Fruit fly (Drosophila melanogaster) whole organism, embryonic: Measurements from ENCODE around the gene CG13482.
A peak's percentile ranks its signal among the peaks of the same experiment; 100 is the strongest.

Experiments used
- Ada2b ChIP-seq: fragments of 200-800 bp; sonication (Bioruptor generic); IDR thresholded peaks from 2 replicates; pipeline ENCODE4 v1.3.6; 2022; ENCODE audit warnings: missing biosample characterization, missing genetic modification characterization
- Antp ChIP-seq: fragments of 200-800 bp; sonication (Bioruptor generic); optimal IDR thresholded peaks from 3 replicates; lab custom pipeline; 2016; ENCODE audit warnings: missing biosample characterization, missing genetic modification characterization
- Atf6 ChIP-seq: fragments of 200-800 bp; sonication (Bioruptor generic); IDR thresholded peaks from 2 replicates; pipeline ENCODE4 v1.3.6; 2022; ENCODE audit warnings: missing biosample characterization, missing genetic modification characterization
- B-H1 ChIP-seq: fragments of 200-800 bp; sonication (Bioruptor generic); IDR thresholded peaks from 3 replicates; pipeline ENCODE4 v1.3.6; 2022; ENCODE audit warnings: missing biosample characterization, missing genetic modification characterization
- BEAF-32 ChIP-seq: fragments of 200-800 bp; sonication (Bioruptor generic); optimal IDR thresholded peaks from 3 replicates; lab custom pipeline; 2017; ENCODE audit warnings: missing biosample characterization, missing genetic modification characterization, mild to moderate bottlenecking, moderate library complexity, missing genetic modification reagents
- CG1024 ChIP-seq: fragments of 200-800 bp; sonication (Bioruptor generic); IDR thresholded peaks from 2 replicates; pipeline ENCODE4 v1.3.6; 2022; ENCODE audit warnings: missing biosample characterization, missing genetic modification characterization
- CG10543 ChIP-seq: fragments of 200-800 bp; sonication (Bioruptor generic); optimal IDR thresholded peaks from 3 replicates; lab custom pipeline; 2017; ENCODE audit warnings: missing biosample characterization, mild to moderate bottlenecking, missing genetic modification characterization, moderate library complexity
- CG11456 ChIP-seq: fragments of 200-800 bp; sonication (Bioruptor generic); IDR thresholded peaks from 3 replicates; pipeline ENCODE4 v1.3.6; 2022; ENCODE audit warnings: missing biosample characterization, missing genetic modification characterization
- CG16779 ChIP-seq: fragments of 200-800 bp; sonication (Bioruptor generic); IDR thresholded peaks from 2 replicates; pipeline ENCODE4 v1.3.6; 2022; ENCODE audit warnings: missing biosample characterization, missing genetic modification characterization
- CG17328 ChIP-seq: fragments of 200-800 bp; sonication (Bioruptor generic); IDR thresholded peaks from 2 replicates; pipeline ENCODE4 v1.3.6; 2022; ENCODE audit warnings: missing biosample characterization, missing genetic modification characterization
- CG31365 ChIP-seq: fragments of 200-800 bp; sonication (Bioruptor generic); optimal IDR thresholded peaks from 2 replicates; lab custom pipeline; 2018; ENCODE audit warnings: missing biosample characterization, mild to moderate bottlenecking, missing genetic modification characterization
- CG32772 ChIP-seq: fragments of 200-800 bp; sonication (Bioruptor generic); IDR thresholded peaks from 2 replicates; pipeline ENCODE4 v1.3.6; 2022; ENCODE audit warnings: missing biosample characterization, missing genetic modification characterization
- CG34224 ChIP-seq: fragments of 200-800 bp; sonication (Bioruptor generic); IDR thresholded peaks from 3 replicates; pipeline ENCODE4 v1.3.6; 2022; ENCODE audit warnings: missing biosample characterization, missing genetic modification characterization; ENCODE audit not compliant: partially characterized antibody
- CG4424 ChIP-seq: fragments of 200-800 bp; sonication (Bioruptor generic); optimal IDR thresholded peaks from 3 replicates; lab custom pipeline; 2016; ENCODE audit warnings: missing biosample characterization, missing genetic modification characterization
- CG4617 ChIP-seq: fragments of 200-800 bp; sonication (Bioruptor generic); optimal IDR thresholded peaks from 3 replicates; lab custom pipeline; 2016; ENCODE audit warnings: missing biosample characterization, missing genetic modification characterization, borderline replicate concordance
- CG6791 ChIP-seq: fragments of 200-800 bp; sonication (Bioruptor generic); IDR thresholded peaks from 3 replicates; pipeline ENCODE4 v1.3.6; 2022; ENCODE audit warnings: missing biosample characterization, missing genetic modification characterization; ENCODE audit not compliant: partially characterized antibody
- CG6813 ChIP-seq: fragments of 200-800 bp; sonication (Bioruptor generic); optimal IDR thresholded peaks from 2 replicates; lab custom pipeline; 2017; ENCODE audit warnings: missing biosample characterization, missing genetic modification characterization, mild to moderate bottlenecking, moderate library complexity, missing genetic modification reagents
- CG8478 ChIP-seq: fragments of >200 bp; optimal IDR thresholded peaks from 2 replicates; lab custom pipeline; 2018
- CG8765 ChIP-seq: fragments of 200-800 bp; sonication (Bioruptor generic); IDR thresholded peaks from 2 replicates; pipeline ENCODE4 v1.3.6; 2022; ENCODE audit warnings: missing biosample characterization, missing genetic modification characterization
- CG8924 ChIP-seq: fragments of 200-800 bp; optimal IDR thresholded peaks from 3 replicates; lab custom pipeline; 2019; ENCODE audit warnings: missing biosample characterization, mild to moderate bottlenecking, missing genetic modification characterization, moderate library complexity
- CTCF ChIP-seq: fragments of 200-800 bp; sonication (Bioruptor generic); optimal IDR thresholded peaks from 2 replicates; lab custom pipeline; 2017; ENCODE audit warnings: missing biosample characterization, mild to moderate bottlenecking, missing genetic modification characterization, moderate library complexity
- CoRest ChIP-seq: fragments of 200-800 bp; sonication (Bioruptor generic); optimal IDR thresholded peaks from 3 replicates; lab custom pipeline; 2018; ENCODE audit warnings: missing biosample characterization, mild to moderate bottlenecking, missing genetic modification characterization, moderate library complexity
- Drgx ChIP-seq: fragments of 200-800 bp; sonication (Bioruptor generic); IDR thresholded peaks from 2 replicates; pipeline ENCODE4 v1.3.6; 2022; ENCODE audit warnings: missing biosample characterization, missing genetic modification characterization
- H2.0 ChIP-seq: fragments of 200-800 bp; sonication (Bioruptor generic); IDR thresholded peaks from 2 replicates; pipeline ENCODE4 v1.3.6; 2022; ENCODE audit warnings: missing biosample characterization, missing genetic modification characterization
- HHEX ChIP-seq: fragments of 200-800 bp; sonication (Bioruptor generic); optimal IDR thresholded peaks from 3 replicates; lab custom pipeline; 2017; ENCODE audit warnings: missing biosample characterization, mild to moderate bottlenecking, missing genetic modification characterization, missing genetic modification reagents
- Lpt ChIP-seq: fragments of >200 bp; optimal IDR thresholded peaks from 2 replicates; lab custom pipeline; 2018; ENCODE audit warnings: missing biosample characterization, missing genetic modification characterization
- Med ChIP-seq: fragments of 200-800 bp; sonication (Bioruptor generic); peaks from one replicate; lab custom pipeline; 2016; ENCODE audit warnings: missing biosample characterization, missing genetic modification characterization, mild to moderate bottlenecking, inconsistent platforms, moderate library complexity
- Opbp ChIP-seq: fragments of 200-800 bp; sonication (Bioruptor generic); IDR thresholded peaks from 3 replicates; pipeline ENCODE4 v1.3.6; 2022; ENCODE audit warnings: missing biosample characterization, missing genetic modification characterization; ENCODE audit not compliant: partially characterized antibody
- PHDP ChIP-seq: fragments of 200-800 bp; sonication (Bioruptor generic); optimal IDR thresholded peaks from 3 replicates; lab custom pipeline; 2018; ENCODE audit warnings: missing biosample characterization, mild to moderate bottlenecking, missing genetic modification characterization, moderate library complexity
- Poxn ChIP-seq: fragments of 200-800 bp; sonication (Bioruptor generic); IDR thresholded peaks from 2 replicates; pipeline ENCODE4 v1.3.6; 2022; ENCODE audit warnings: missing biosample characterization, missing genetic modification characterization
- TFAM ChIP-seq: fragments of 200-800 bp; sonication (Bioruptor generic); optimal IDR thresholded peaks from 2 replicates; lab custom pipeline; 2017; ENCODE audit warnings: missing biosample characterization, missing genetic modification characterization, inconsistent platforms
- Xbp1 ChIP-seq: fragments of 200-800 bp; sonication (Bioruptor generic); optimal IDR thresholded peaks from 3 replicates; lab custom pipeline; 2016; ENCODE audit warnings: missing biosample characterization, mild to moderate bottlenecking, missing genetic modification characterization
- ase ChIP-seq: fragments of 200-800 bp; sonication (Bioruptor generic); IDR thresholded peaks from 3 replicates; pipeline ENCODE4 v1.3.6; 2022; ENCODE audit warnings: missing biosample characterization, missing genetic modification characterization
- caup ChIP-seq: fragments of 200-800 bp; sonication (Bioruptor generic); optimal IDR thresholded peaks from 3 replicates; lab custom pipeline; 2017; ENCODE audit warnings: missing biosample characterization, mild to moderate bottlenecking, missing genetic modification characterization, moderate library complexity; ENCODE audit not compliant: severe bottlenecking
- cg ChIP-seq: fragments of 200-800 bp; sonication (Bioruptor generic); optimal IDR thresholded peaks from 3 replicates; lab custom pipeline; 2019; ENCODE audit warnings: missing biosample characterization, mild to moderate bottlenecking, missing genetic modification characterization, moderate library complexity
- corto ChIP-seq: fragments of 200-800 bp; sonication (Bioruptor generic); optimal IDR thresholded peaks from 2 replicates; lab custom pipeline; 2016; ENCODE audit warnings: missing biosample characterization, mild to moderate bottlenecking, missing genetic modification characterization, moderate library complexity
- fd3F ChIP-seq: fragments of 200-800 bp; sonication (Bioruptor generic); optimal IDR thresholded peaks from 2 replicates; lab custom pipeline; 2018; ENCODE audit warnings: missing biosample characterization, mild to moderate bottlenecking, missing genetic modification characterization, moderate library complexity
- h ChIP-seq: fragments of >200 bp; optimal IDR thresholded peaks from 2 replicates; lab custom pipeline; 2017
- jumu ChIP-seq: fragments of 200-800 bp; sonication (Bioruptor generic); optimal IDR thresholded peaks from 3 replicates; lab custom pipeline; 2016; ENCODE audit warnings: missing biosample characterization, missing genetic modification characterization
- sr ChIP-seq: fragments of 200-800 bp; sonication (Bioruptor generic); IDR thresholded peaks from 3 replicates; pipeline ENCODE4 v1.3.6; 2022; ENCODE audit warnings: missing biosample characterization, missing genetic modification characterization
- stc ChIP-seq: fragments of 200-800 bp; sonication (Bioruptor generic); IDR thresholded peaks from 2 replicates; pipeline ENCODE4 v1.3.6; 2022; ENCODE audit warnings: missing biosample characterization, missing genetic modification characterization
- tio ChIP-seq: fragments of 200-800 bp; sonication (Bioruptor generic); optimal IDR thresholded peaks from 2 replicates; lab custom pipeline; 2017; ENCODE audit warnings: missing biosample characterization, missing genetic modification characterization, inconsistent platforms
- trh ChIP-seq: fragments of 200-800 bp; sonication (Bioruptor generic); optimal IDR thresholded peaks from 2 replicates; lab custom pipeline; 2016; ENCODE audit warnings: missing biosample characterization, missing genetic modification characterization
- ttk ChIP-seq: fragments of 200-800 bp; sonication (Bioruptor generic); IDR thresholded peaks from 2 replicates; pipeline ENCODE4 v2.1.2; 2022; ENCODE audit warnings: missing biosample characterization, missing genetic modification characterization
- unpg ChIP-seq: fragments of 200-800 bp; sonication (Bioruptor generic); optimal IDR thresholded peaks from 3 replicates; lab custom pipeline; 2018; ENCODE audit warnings: missing biosample characterization, mild to moderate bottlenecking, missing genetic modification characterization, moderate library complexity
- wek ChIP-seq: fragments of 200-800 bp; sonication (Bioruptor generic); optimal IDR thresholded peaks from 3 replicates; lab custom pipeline; 2018; ENCODE audit warnings: missing biosample characterization, mild to moderate bottlenecking, missing genetic modification characterization, moderate library complexity
- zf30C ChIP-seq: fragments of 200-800 bp; sonication (Bioruptor generic); optimal IDR thresholded peaks from 3 replicates; lab custom pipeline; 2018; ENCODE audit warnings: missing biosample characterization, mild to moderate bottlenecking, missing genetic modification characterization

The CG13482 gene

DNA sequence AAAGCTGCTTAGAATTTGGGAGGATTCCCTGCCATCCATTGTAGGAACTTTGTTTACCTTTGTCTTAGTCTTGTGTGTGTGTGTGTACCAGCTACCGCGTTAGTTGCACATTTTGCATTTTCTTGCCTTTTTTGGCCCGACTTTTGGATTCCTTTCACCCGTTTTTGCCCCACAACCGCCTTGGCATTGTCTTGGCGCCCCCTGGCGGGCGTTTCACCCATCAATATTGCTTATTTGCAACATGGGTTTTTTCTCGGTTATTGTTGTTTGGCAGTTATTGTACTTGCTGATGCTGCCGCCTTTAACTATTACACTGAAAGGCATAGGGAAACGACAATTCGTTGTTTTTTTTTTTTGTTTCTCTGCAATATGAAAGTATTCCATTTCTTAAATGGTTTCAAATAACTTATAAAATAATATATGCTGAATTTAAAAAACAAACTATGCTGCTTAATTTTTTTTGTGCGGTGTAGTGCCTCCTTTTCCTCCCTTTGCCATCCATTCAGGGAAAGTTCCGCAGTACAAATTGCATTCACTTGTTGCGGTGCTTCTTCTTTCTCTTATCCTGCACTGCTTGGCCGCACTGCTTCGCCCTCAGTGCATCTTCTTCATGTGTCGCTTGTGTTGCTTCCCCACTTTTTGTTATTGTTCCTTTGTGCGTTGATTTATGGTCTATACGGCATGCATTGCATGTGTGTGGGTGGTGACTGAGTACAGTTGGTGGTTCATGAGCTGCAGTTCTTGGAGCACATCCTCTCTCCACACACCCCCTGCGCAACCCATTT lies 27.6 kb downstream of the CG13482 start:
- TF ChIP-seq CG6813 (GFP tag; lab: Kevin White, UChicago) (no peak), wek (no peak), trh (GFP tag; lab: Kevin White, UChicago) (no peak), Antp (GFP tag; lab: Kevin White, UChicago) (no peak), h (lab: Kevin White, UChicago) (no peak), CG31365 (tag; lab: Kevin White, UChicago) (peak; percentile 79), ttk (GFP tag; lab: Robert Waterston, UW) (no peak), CTCF (GFP tag; lab: Kevin White, UChicago) (peak; percentile 80), CG4617 (GFP tag; lab: Kevin White, UChicago) (no peak), cg (no peak), Drgx (no peak), CG32772 (GFP tag; lab: Robert Waterston, UW) (no peak), Lpt (GFP tag; lab: Kevin White, UChicago) (no peak), CG4424 (GFP tag; lab: Kevin White, UChicago) (no peak), TFAM (GFP tag; lab: Kevin White, UChicago) (no peak), CG1024 (GFP tag; lab: Robert Waterston, UW) (no peak), ase (GFP tag; lab: Robert Waterston, UW) (no peak), corto (GFP tag; lab: Kevin White, UChicago) (no peak), tio (GFP tag; lab: Kevin White, UChicago) (no peak), fd3F (no peak), CG8765 (GFP tag; lab: Robert Waterston, UW) (no peak), zf30C (GFP tag; lab: Kevin White, UChicago) (peak; percentile 5), CG34224 (GFP tag; lab: Robert Waterston, UW) (no peak), B-H1 (GFP tag; lab: Robert Waterston, UW) (no peak), Xbp1 (GFP tag; lab: Kevin White, UChicago) (no peak), HHEX (GFP tag; lab: Kevin White, UChicago) (no peak), CG8924 (tag; lab: Kevin White, UChicago) (no peak), CoRest (tag; lab: Kevin White, UChicago) (no peak), CG16779 (no peak), Opbp (GFP tag; lab: Robert Waterston, UW) (0 out of 3 replicates have a peak, but pooled peaks have one; percentile 15), CG6791 (0 out of 3 replicates have a peak, but pooled peaks have one; percentile 25), PHDP (tag; lab: Kevin White, UChicago) (no peak), BEAF-32 (no peak), Atf6 (no peak), CG11456 (GFP tag; lab: Robert Waterston, UW) (no peak), stc (GFP tag; lab: Robert Waterston, UW) (no peak), sr (GFP tag; lab: Robert Waterston, UW) (no peak), jumu (GFP tag; lab: Kevin White, UChicago) (no peak), caup (GFP tag; lab: Kevin White, UChicago) (no peak), Poxn (GFP tag; lab: Robert Waterston, UW) (no peak), Med (GFP tag; lab: Kevin White, UChicago) (peak; percentile 10), unpg (GFP tag; lab: Kevin White, UChicago) (no peak), CG17328 (GFP tag; lab: Robert Waterston, UW) (no peak), Ada2b (GFP tag; lab: Robert Waterston, UW) (no peak), CG8478 (lab: Kevin White, UChicago) (no peak), CG10543 (GFP tag; lab: Kevin White, UChicago) (no peak), H2.0 (GFP tag; lab: Robert Waterston, UW) (no peak)
